Worm (Caenorhabditis elegans) whole organism, L3 larva: ENCODE results near the gene col-13.
A peak's percentile ranks its signal among the peaks of the same experiment; 100 is the strongest.

ENCODE experiments used
- ZK546.5 ChIP-seq: sonication (generic microtip); optimal IDR thresholded peaks from 2 replicates; lab custom pipeline; 2017; ENCODE audit warnings: missing biosample characterization, missing genetic modification characterization
- aly-2 ChIP-seq: fragments of 150-350 bp; optimal IDR thresholded peaks from 2 replicates; lab custom pipeline; 2014; ENCODE audit warnings: missing biosample characterization, missing genetic modification characterization
- ama-1 ChIP-seq: fragments of 150-350 bp; optimal IDR thresholded peaks from 2 replicates; lab custom pipeline; 2018
- ceh-16 ChIP-seq: sonication (generic microtip); optimal IDR thresholded peaks from 2 replicates; lab custom pipeline; 2017; ENCODE audit warnings: missing biosample characterization, missing genetic modification characterization
- ceh-9 ChIP-seq: sonication (generic microtip); optimal IDR thresholded peaks from 2 replicates; lab custom pipeline; 2018; ENCODE audit warnings: missing biosample characterization, missing genetic modification characterization
- daf-12 ChIP-seq: fragments of 150-350 bp; optimal IDR thresholded peaks from 2 replicates; lab custom pipeline; 2014; ENCODE audit warnings: missing biosample characterization, missing genetic modification reagents, missing genetic modification characterization
- egl-27 ChIP-seq: sonication (generic microtip); optimal IDR thresholded peaks from 4 replicates; lab custom pipeline; 2017; ENCODE audit warnings: missing biosample characterization, missing genetic modification reagents, missing genetic modification characterization
- egl-5 ChIP-seq: fragments of 150-350 bp; optimal IDR thresholded peaks from 2 replicates; lab custom pipeline; 2017; ENCODE audit warnings: missing biosample characterization, missing genetic modification reagents, missing genetic modification characterization, inconsistent platforms
- elt-1 ChIP-seq: fragments of 150-350 bp; optimal IDR thresholded peaks from 2 replicates; lab custom pipeline; 2014; ENCODE audit warnings: missing biosample characterization, missing genetic modification characterization
- elt-2 ChIP-seq: sonication (generic microtip); optimal IDR thresholded peaks from 2 replicates; lab custom pipeline; 2016; ENCODE audit warnings: missing genetic modification reagents, mild to moderate bottlenecking, missing genetic modification characterization, missing compliant biosample characterization
- elt-3 ChIP-seq, 3 experiments: fragments of 150-350 bp in 1 of 3; sonication (generic microtip) in 2 of 3; optimal IDR thresholded peaks; 2 replicates in 2 of 3; 4 replicates in 1 of 3; lab custom pipeline; 2014 to 2017; ENCODE audit warnings: missing biosample characterization in 3 of 3, missing genetic modification characterization in 3 of 3
- fkh-10 ChIP-seq: sonication (generic microtip); optimal IDR thresholded peaks from 2 replicates; lab custom pipeline; 2017; ENCODE audit warnings: missing biosample characterization, missing genetic modification reagents, missing genetic modification characterization
- fos-1 ChIP-seq: fragments of 150-350 bp; optimal IDR thresholded peaks from 2 replicates; lab custom pipeline; 2014; ENCODE audit warnings: missing biosample characterization, missing genetic modification characterization
- hmg-11 ChIP-seq: sonication (generic microtip); optimal IDR thresholded peaks from 2 replicates; lab custom pipeline; 2016; ENCODE audit warnings: missing genetic modification characterization, missing compliant biosample characterization
- lin-15B ChIP-seq: fragments of 150-350 bp; optimal IDR thresholded peaks from 2 replicates; lab custom pipeline; 2014; ENCODE audit warnings: missing biosample characterization, missing genetic modification characterization
- lsy-12 ChIP-seq: sonication (generic microtip); optimal IDR thresholded peaks from 2 replicates; lab custom pipeline; 2016; ENCODE audit warnings: mild to moderate bottlenecking, missing genetic modification characterization, missing compliant biosample characterization
- mdl-1 ChIP-seq: fragments of 150-350 bp; optimal IDR thresholded peaks from 2 replicates; lab custom pipeline; 2014; ENCODE audit warnings: missing biosample characterization, missing genetic modification characterization
- mml-1 ChIP-seq: fragments of 150-350 bp; sonication (generic microtip); optimal IDR thresholded peaks from 3 replicates; lab custom pipeline; 2014; ENCODE audit warnings: missing biosample characterization, missing genetic modification characterization
- nfya-1 ChIP-seq: sonication (generic microtip); optimal IDR thresholded peaks from 2 replicates; lab custom pipeline; 2017; ENCODE audit warnings: missing genetic modification characterization, mild to moderate bottlenecking, missing compliant biosample characterization, antibody characterized with exemption, moderate library complexity; ENCODE audit not compliant: insufficient read depth
- nhr-11 ChIP-seq: fragments of 150-350 bp; optimal IDR thresholded peaks from 2 replicates; lab custom pipeline; 2014; ENCODE audit warnings: missing biosample characterization, missing genetic modification characterization
- nhr-12 ChIP-seq: fragments of 150-350 bp; optimal IDR thresholded peaks from 2 replicates; lab custom pipeline; 2014; ENCODE audit warnings: missing biosample characterization, missing genetic modification characterization
- nhr-23 ChIP-seq: fragments of 150-350 bp; optimal IDR thresholded peaks from 2 replicates; lab custom pipeline; 2014; ENCODE audit warnings: missing biosample characterization, missing genetic modification reagents, missing genetic modification characterization
- nhr-237 ChIP-seq: fragments of 150-350 bp; optimal IDR thresholded peaks from 2 replicates; lab custom pipeline; 2014; ENCODE audit warnings: missing biosample characterization, missing genetic modification characterization
- nhr-25 ChIP-seq: sonication (generic microtip); optimal IDR thresholded peaks from 2 replicates; lab custom pipeline; 2017; ENCODE audit warnings: missing biosample characterization, missing genetic modification characterization
- nhr-67 ChIP-seq: fragments of 150-350 bp; optimal IDR thresholded peaks from 2 replicates; lab custom pipeline; 2014; ENCODE audit warnings: missing biosample characterization, missing genetic modification characterization
- nhr-77 ChIP-seq: fragments of 150-350 bp; optimal IDR thresholded peaks from 2 replicates; lab custom pipeline; 2014; ENCODE audit warnings: missing biosample characterization, missing genetic modification characterization
- pha-4 ChIP-seq: fragments of 150-350 bp; optimal IDR thresholded peaks from 2 replicates; lab custom pipeline; 2014; ENCODE audit warnings: missing biosample characterization, missing genetic modification reagents, missing genetic modification characterization
- pqm-1 ChIP-seq: fragments of 150-350 bp; optimal IDR thresholded peaks from 2 replicates; lab custom pipeline; 2017; ENCODE audit warnings: missing biosample characterization, missing genetic modification characterization, inconsistent platforms
- sea-2 ChIP-seq: fragments of 150-350 bp; sonication (generic microtip); optimal IDR thresholded peaks from 4 replicates; lab custom pipeline; 2014; ENCODE audit warnings: missing biosample characterization, missing genetic modification reagents, missing genetic modification characterization
- zag-1 ChIP-seq: fragments of 150-350 bp; optimal IDR thresholded peaks from 2 replicates; lab custom pipeline; 2014; ENCODE audit warnings: missing biosample characterization, missing genetic modification characterization
- ztf-11 ChIP-seq: fragments of 150-350 bp; optimal IDR thresholded peaks from 2 replicates; lab custom pipeline; 2014; ENCODE audit warnings: missing biosample characterization, missing genetic modification characterization
- ztf-4 ChIP-seq: fragments of 150-350 bp; optimal IDR thresholded peaks from 2 replicates; lab custom pipeline; 2014; ENCODE audit warnings: missing biosample characterization, missing genetic modification characterization

Gene col-13

DNA sequence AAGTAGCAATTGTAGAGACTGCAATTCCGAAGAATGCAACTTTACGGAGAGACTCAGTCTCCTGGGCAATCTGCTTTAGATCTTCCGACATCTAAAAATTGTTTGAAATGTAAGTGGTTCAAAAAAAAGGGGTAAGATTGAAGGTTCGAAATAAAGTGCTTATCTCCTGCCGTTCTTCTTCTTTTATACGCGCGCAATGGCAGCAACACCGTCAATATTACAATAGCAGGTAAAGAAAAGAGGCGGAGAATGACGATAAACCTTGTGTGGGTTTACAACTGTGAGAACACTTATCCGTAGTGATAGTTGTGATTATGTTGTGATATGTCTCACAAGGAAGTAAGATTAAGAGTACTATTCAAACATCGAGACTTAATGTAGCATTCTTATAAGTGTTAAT lies at the start of gene col-13:
Gene col-13, minus strand, starts transcription at position 101 of the 400 bp plus-strand sequence.
- TF ChIP-seq nhr-77 (tag; lab: Kevin White, UChicago), result no peak
- TF ChIP-seq ceh-9 (tag; lab: Kevin White, UChicago), result no peak
- no peak for TF ChIP-seq zag-1 (tag; lab: Kevin White, UChicago)
- TF ChIP-seq elt-1 (tag; lab: Kevin White, UChicago), result no peak
- TF ChIP-seq ceh-16 (tag; lab: Kevin White, UChicago), result no peak

DNA sequence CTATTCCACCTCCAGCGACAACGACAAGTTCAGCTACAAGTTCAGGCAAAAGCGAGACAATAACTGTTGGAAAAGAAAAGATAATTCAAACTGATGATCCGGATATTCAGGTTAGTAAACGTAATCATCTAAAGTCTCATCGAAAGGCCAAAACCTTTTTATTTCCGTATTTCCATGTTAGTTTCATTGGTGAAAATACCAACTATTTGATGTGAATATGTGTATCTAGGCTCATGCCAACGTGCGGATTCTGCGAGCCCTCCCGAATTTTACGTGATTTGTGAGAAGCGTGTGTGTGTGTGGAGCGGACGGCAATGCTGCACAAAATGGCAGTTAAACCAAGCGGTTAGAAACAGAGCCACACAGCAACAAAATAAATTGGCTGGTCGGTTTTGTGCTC lies 49.3 kb upstream of the col-13 start:
- TF ChIP-seq ama-1 (peak; percentile 21), mdl-1 (tag; lab: Kevin White, UChicago) (no peak), pha-4 (tag; lab: Kevin White, UChicago) (peak; percentile 13)

DNA sequence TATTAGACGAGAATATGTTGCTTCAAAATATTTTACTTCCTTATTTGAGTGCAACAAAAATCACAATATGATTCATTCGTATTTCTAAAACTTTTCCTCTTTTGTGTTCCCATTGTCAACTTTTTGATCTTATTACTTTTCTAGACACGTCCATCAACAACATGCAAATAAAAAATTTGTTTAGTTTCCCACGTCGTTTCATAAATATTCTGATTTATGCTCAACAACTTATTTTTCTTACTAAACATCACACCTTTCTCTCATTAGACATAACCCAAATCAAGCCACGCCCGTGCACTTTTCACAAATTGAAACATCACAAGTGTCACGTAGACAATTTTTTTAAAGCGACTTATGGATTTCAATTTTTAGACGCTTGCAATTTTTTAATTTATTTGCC lies 48.1 kb upstream of the col-13 start:
- no peak for TF ChIP-seq nhr-67 (tag; lab: Kevin White, UChicago)
- TF ChIP-seq sea-2 (GFP tag; lab: Kevin White, UChicago), result no peak
- no peak for TF ChIP-seq lin-15B (tag; lab: Kevin White, UChicago)
- TF ChIP-seq nhr-77 (tag; lab: Kevin White, UChicago), result no peak
- TF ChIP-seq elt-1 (tag; lab: Kevin White, UChicago), result no peak
- TF ChIP-seq elt-2 (tag; lab: Kevin White, UChicago), result no peak
- no peak for TF ChIP-seq nhr-12
- TF ChIP-seq ceh-9 (tag; lab: Kevin White, UChicago), result no peak
- TF ChIP-seq ZK546.5, result no peak
- TF ChIP-seq ztf-4 (tag; lab: Kevin White, UChicago), result no peak
- no peak for TF ChIP-seq hmg-11 (tag; lab: Kevin White, UChicago)
- TF ChIP-seq ama-1, result no peak
- no peak for TF ChIP-seq aly-2 (tag; lab: Kevin White, UChicago)

DNA sequence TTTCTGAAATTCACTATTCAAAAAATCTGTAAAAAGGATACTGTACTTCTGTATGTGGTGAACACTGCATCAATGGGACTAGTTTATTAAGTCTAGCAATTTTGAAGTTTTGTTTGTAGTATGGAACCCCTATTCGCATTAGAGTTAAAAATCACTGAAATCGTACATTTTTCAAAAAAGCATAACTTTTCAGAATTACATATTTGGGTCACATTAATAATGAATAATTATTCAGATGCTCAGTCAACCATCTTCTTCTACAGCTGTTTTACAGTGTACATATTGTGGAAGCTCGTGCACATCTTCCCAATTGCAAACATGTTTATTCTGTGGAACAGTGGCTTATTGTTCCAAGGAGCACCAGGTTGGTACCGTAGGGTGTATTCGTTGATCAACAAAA lies 47.0 kb upstream of the col-13 start:
- TF ChIP-seq hmg-11 (tag; lab: Kevin White, UChicago) (no peak), ama-1 (peak; percentile 61)

DNA sequence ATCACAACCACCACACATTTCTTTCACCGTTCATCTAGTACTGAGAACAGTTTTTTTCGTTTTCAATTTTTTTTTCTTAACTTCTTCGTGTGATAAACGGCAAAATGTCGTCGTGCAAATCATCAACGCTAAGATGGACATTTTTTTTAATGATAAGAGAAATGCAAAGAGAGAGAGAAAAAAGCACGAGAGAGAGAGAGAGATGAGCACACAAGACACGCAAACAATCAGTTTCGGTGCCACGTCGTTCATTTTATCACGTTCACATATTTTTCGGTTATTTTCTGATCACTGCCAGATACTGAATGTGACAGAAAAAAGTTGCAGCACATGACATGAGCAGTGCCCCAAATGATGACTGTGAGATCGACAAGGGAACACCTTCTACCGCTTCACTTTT lies 46.5 kb upstream of the col-13 start, which contains the start of gene egl-9:
Gene egl-9, plus strand, starts transcription at position 328 of the 400 bp plus-strand sequence.
- TF ChIP-seq elt-3 (tag; optimal IDR thresholded peaks at IDR 0.05; lab: Kevin White, UChicago) (no peak), pqm-1 (peak; percentile 61), mdl-1 (tag; lab: Kevin White, UChicago) (no peak), nfya-1 (tag; lab: Kevin White, UChicago) (peak; percentile 31), ama-1 (peak; percentile 84), pha-4 (tag; lab: Kevin White, UChicago) (peak; percentile 70), elt-2 (tag; lab: Kevin White, UChicago) (peak; percentile 83)

DNA sequence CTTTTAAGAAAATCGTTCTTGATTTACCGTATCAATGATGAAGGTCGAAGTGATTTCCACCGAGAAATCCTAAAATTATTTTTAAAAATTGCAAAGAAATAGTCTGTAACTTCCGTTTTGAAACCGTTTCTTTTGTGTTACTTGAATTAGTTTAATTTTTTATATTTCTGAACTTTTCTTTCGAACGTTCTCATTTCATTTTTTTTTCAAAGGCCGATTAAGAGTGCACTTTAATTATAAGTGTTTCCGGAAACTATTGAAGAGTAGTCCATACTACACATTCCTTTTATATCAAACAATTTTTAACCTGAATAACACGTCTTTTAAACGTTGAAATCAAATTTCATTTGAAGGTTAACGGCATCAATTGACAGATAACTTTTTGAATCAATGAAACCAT lies 46.0 kb upstream of the col-13 start:
- TF ChIP-seq lsy-12 (tag; lab: Kevin White, UChicago) (no peak), nhr-25 (tag; lab: Kevin White, UChicago) (no peak), egl-5 (tag; lab: Kevin White, UChicago) (no peak), sea-2 (GFP tag; lab: Kevin White, UChicago) (no peak), nhr-23 (no peak), ztf-11 (tag; lab: Kevin White, UChicago) (no peak), nhr-12 (no peak), elt-3 (tag; optimal IDR thresholded peaks at IDR 0.05; lab: Kevin White, UChicago) (no peak), zag-1 (tag; lab: Kevin White, UChicago) (no peak), mml-1 (tag; lab: Kevin White, UChicago) (no peak), fkh-10 (GFP tag; lab: Kevin White, UChicago) (no peak), daf-12 (tag; lab: Kevin White, UChicago) (no peak), nhr-11 (tag; lab: Kevin White, UChicago) (no peak), nhr-237 (tag; lab: Kevin White, UChicago) (no peak), fos-1 (no peak), ama-1 (no peak), elt-1 (tag; lab: Kevin White, UChicago) (no peak), aly-2 (tag; lab: Kevin White, UChicago) (no peak), egl-27 (tag; lab: Kevin White, UChicago) (no peak)
